Fruit fly (Drosophila melanogaster) whole organism, wandering third instar larva: ENCODE results near the gene CG7142.

Experiments used
- Jra ChIP-seq: sonication (Bioruptor generic); optimal IDR thresholded peaks from 2 replicates; lab custom pipeline; 2016; ENCODE audit warnings: missing biosample characterization, missing genetic modification characterization
- Rel ChIP-seq, 2 experiments: fragments of 200-800 bp; sonication (Bioruptor generic) in 1 of 2; optimal IDR thresholded peaks; 2 replicates in 1 of 2; 3 replicates in 1 of 2; lab custom pipeline; 2016 to 2019; ENCODE audit warnings: mild to moderate bottlenecking in 2 of 2, missing biosample characterization in 2 of 2, missing genetic modification characterization in 2 of 2, moderate library complexity in 1 of 2
- foxo ChIP-seq, 2 experiments: fragments of 200-800 bp; sonication (Bioruptor generic); optimal IDR thresholded peaks; 2 replicates in 1 of 2; 3 replicates in 1 of 2; lab custom pipeline; 2016 to 2017; ENCODE audit warnings: missing biosample characterization in 2 of 2, missing genetic modification characterization in 2 of 2

- no peak for TF ChIP-seq Jra
- TF ChIP-seq Rel (GFP tag; optimal IDR thresholded peaks at IDR 0.05; lab: Kevin White, UChicago): no peak
- no peak for TF ChIP-seq Rel (tag; optimal IDR thresholded peaks at IDR 0.05; lab: Kevin White, UChicago)
- no peak for TF ChIP-seq foxo (GFP tag; optimal IDR thresholded peaks at IDR 0.05; lab: Kevin White, UChicago)
Observed at dm6 chr3R:18314824-18315690, 35.7 kb upstream of the CG7142 start.
